Worm (Caenorhabditis elegans) whole organism, L4 larva: Measurements from ENCODE around the gene W02A2.9.
A peak's percentile ranks its signal among the peaks of the same experiment; 100 is the strongest.

Experiments used
- F26F4.8 ChIP-seq: fragments of 200-800 bp; sonication (Bioruptor generic); conservative IDR thresholded peaks from 2 replicates; pipeline ENCODE4 v1.3.6; 2022; ENCODE audit warnings: missing genetic modification characterization, missing compliant biosample characterization
- aly-2 ChIP-seq: sonication (generic microtip); optimal IDR thresholded peaks from 2 replicates; lab custom pipeline; 2018; ENCODE audit warnings: missing biosample characterization, missing genetic modification characterization
- egl-27 ChIP-seq: sonication (generic microtip); optimal IDR thresholded peaks from 3 replicates; lab custom pipeline; 2017; ENCODE audit warnings: missing biosample characterization, missing genetic modification reagents, missing genetic modification characterization
- hlh-30 ChIP-seq: sonication (generic microtip); optimal IDR thresholded peaks from 2 replicates; lab custom pipeline; 2017; ENCODE audit warnings: antibody characterized with exemption, mild to moderate bottlenecking, missing genetic modification characterization, missing compliant biosample characterization; ENCODE audit not compliant: insufficient read depth
- jun-1 ChIP-seq: fragments of 150-350 bp; optimal IDR thresholded peaks from 2 replicates; lab custom pipeline; 2014; ENCODE audit warnings: missing biosample characterization, missing genetic modification reagents, missing genetic modification characterization
- mdl-1 ChIP-seq, 2 experiments: fragments of 150-350 bp in 1 of 2; sonication (generic microtip) in 1 of 2; optimal IDR thresholded peaks; 2 replicates each; lab custom pipeline; 2014 to 2017; ENCODE audit warnings: missing biosample characterization in 2 of 2, missing genetic modification characterization in 2 of 2
- pqm-1 ChIP-seq: sonication (generic microtip); optimal IDR thresholded peaks from 2 replicates; lab custom pipeline; 2017; ENCODE audit warnings: missing biosample characterization, missing genetic modification characterization
- zag-1 ChIP-seq: fragments of 150-350 bp; optimal IDR thresholded peaks from 2 replicates; lab custom pipeline; 2014; ENCODE audit warnings: missing biosample characterization, missing genetic modification characterization
- zip-2 ChIP-seq: fragments of 150-350 bp; optimal IDR thresholded peaks from 2 replicates; lab custom pipeline; 2014; ENCODE audit warnings: missing biosample characterization, missing genetic modification characterization

DNA sequence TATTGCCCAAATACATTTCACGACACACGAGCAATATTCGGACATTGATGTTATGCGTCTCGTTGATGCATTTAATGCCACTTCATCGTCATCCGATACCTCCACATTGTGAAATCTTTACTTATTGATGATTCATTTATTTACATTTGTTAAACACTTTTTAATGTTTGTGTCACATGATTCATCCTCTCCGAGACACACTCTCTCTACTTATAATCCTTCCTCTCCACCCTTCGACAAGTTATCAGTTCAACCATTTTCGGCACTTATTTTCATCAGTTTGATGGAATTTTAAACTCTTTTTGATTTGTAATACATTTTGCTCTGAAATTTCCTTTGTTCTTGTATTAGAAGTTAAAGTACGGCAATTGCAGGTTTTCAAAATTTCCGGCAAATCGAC, 1.4 kb upstream of the W02A2.9 start:
- TF ChIP-seq hlh-30 = peak; percentile 34
- TF ChIP-seq egl-27 (tag; lab: Kevin White, UChicago) = no peak
- no peak for TF ChIP-seq jun-1 (tag; lab: Kevin White, UChicago)
- TF ChIP-seq pqm-1 = peak; percentile 35
- TF ChIP-seq zag-1 (tag; lab: Kevin White, UChicago) = no peak
- TF ChIP-seq zip-2 = no peak
- no peak for TF ChIP-seq aly-2 (tag; lab: Kevin White, UChicago)
- TF ChIP-seq F26F4.8 (GFP tag; lab: Robert Waterston, UW) = no peak
- TF ChIP-seq mdl-1 (tag; optimal IDR thresholded peaks at IDR 0.05; lab: Kevin White, UChicago) = no peak
